Fruit fly (Drosophila melanogaster): ENCODE measurements around the gene Pdf.

The Pdf gene

dm6 chr3R:26436540-26436939 lies 19.4 kb downstream of the Pdf start (continued):
- TF ChIP-seq Usf (GFP tag; optimal IDR thresholded peaks at IDR 0.05) (no peak), az2 (GFP tag; optimal IDR thresholded peaks at IDR 0.05) (peak; percentile 46), cato (GFP tag; optimal IDR thresholded peaks at IDR 0.05; ENCODE audit: borderline replicate concordance) (no peak), CG3281 (GFP tag; optimal IDR thresholded peaks at IDR 0.05) (no peak), CG18619 (GFP tag; optimal IDR thresholded peaks at IDR 0.05) (no peak), bsh (GFP tag; optimal IDR thresholded peaks at IDR 0.05) (peak in 1 of 2 experiments; percentile 62), esg (GFP tag; conservative IDR thresholded peaks at IDR 0.05) (peak; percentile 33; the same call in 1 of the 2 replicates), eve (GFP tag; optimal IDR thresholded peaks at IDR 0.05) (peak in 1 of 2 experiments; percentile 78), CG6854 (GFP tag; optimal IDR thresholded peaks at IDR 0.05) (no peak), kay (GFP tag; optimal IDR thresholded peaks at IDR 0.05) (no peak), yki (optimal IDR thresholded peaks at IDR 0.05) (no peak), CG6254 (GFP tag; optimal IDR thresholded peaks at IDR 0.05) (no peak), lab (GFP tag; optimal IDR thresholded peaks at IDR 0.05) (peak; percentile 20), Dek (tag; optimal IDR thresholded peaks at IDR 0.05) (no peak), Scr (GFP tag; IDR thresholded peaks at IDR 0.05; ENCODE audit: partially characterized antibody) (no peak), sqz (GFP tag; optimal IDR thresholded peaks at IDR 0.05) (no peak), CG17361 (GFP tag; IDR thresholded peaks at IDR 0.05) (peak; percentile 44; the same call in 1 of the 3 replicates), inv (GFP tag; IDR thresholded peaks at IDR 0.05; ENCODE audit: partially characterized antibody) (no peak), CG32772 (GFP tag; IDR thresholded peaks at IDR 0.05) (0 out of 2 replicates have a peak, but pooled peaks have one; percentile 26), MTF-1 (GFP tag; optimal IDR thresholded peaks at IDR 0.05; ENCODE audit: borderline replicate concordance) (no peak), CG8944 (GFP tag; optimal IDR thresholded peaks at IDR 0.05) (peak; percentile 24), bab2 (GFP tag; optimal IDR thresholded peaks at IDR 0.05) (peak; percentile 48), CG1233 (GFP tag; optimal IDR thresholded peaks at IDR 0.05) (no peak), Trl (optimal IDR thresholded peaks at IDR 0.05) (no peak), Trl (GFP tag; optimal IDR thresholded peaks at IDR 0.05) (peak; percentile 40), ken (GFP tag; IDR thresholded peaks at IDR 0.05) (peak; percentile 44; the same call in 1 of the 3 replicates), Hmx (GFP tag; optimal IDR thresholded peaks at IDR 0.05) (no peak), CG4404 (GFP tag; IDR thresholded peaks at IDR 0.05) (0 out of 2 replicates have a peak, but pooled peaks have one; percentile 33), Sry-β (GFP tag; optimal IDR thresholded peaks at IDR 0.05) (no peak), zfh1 (GFP tag; IDR thresholded peaks at IDR 0.05) (0 out of 3 replicates have a peak, but pooled peaks have one; percentile 41), HmgD (GFP tag; optimal IDR thresholded peaks at IDR 0.05) (no peak), CG11696 (GFP tag; IDR thresholded peaks at IDR 0.05) (0 out of 2 replicates have a peak, but pooled peaks have one; percentile 32), Neu2 (GFP tag; optimal IDR thresholded peaks at IDR 0.05; ENCODE audit: borderline replicate concordance) (no peak), stwl (tag; optimal IDR thresholded peaks at IDR 0.05) (no peak), CG10147 (GFP tag; optimal IDR thresholded peaks at IDR 0.05) (no peak), Jarid2 (GFP tag; optimal IDR thresholded peaks at IDR 0.05) (no peak), fu2 (GFP tag; optimal IDR thresholded peaks at IDR 0.05) (no peak), CG12299 (tag; optimal IDR thresholded peaks at IDR 0.05) (no peak), lbe (GFP tag; optimal IDR thresholded peaks at IDR 0.05) (no peak), dpn (GFP tag; optimal IDR thresholded peaks at IDR 0.05) (peak; percentile 42 to 53), slbo (GFP tag; IDR thresholded peaks at IDR 0.05) (peak; percentile 40; the same call in 1 of the 2 replicates), CG2889 (GFP tag; IDR thresholded peaks at IDR 0.05) (0 out of 3 replicates have a peak, but pooled peaks have one; percentile 22), danr (GFP tag; IDR thresholded peaks at IDR 0.05) (0 out of 2 replicates have a peak, but pooled peaks have one; percentile 19), CG7271 (tag; optimal IDR thresholded peaks at IDR 0.05) (no peak), Hey (tag; optimal IDR thresholded peaks at IDR 0.05) (no peak), zen2 (GFP tag; IDR thresholded peaks at IDR 0.05; ENCODE audit: partially characterized antibody) (no peak), CG8281 (tag; optimal IDR thresholded peaks at IDR 0.05) (no peak), CG9609 (GFP tag; optimal IDR thresholded peaks at IDR 0.05) (peak; percentile 28), Hsf (GFP tag; optimal IDR thresholded peaks at IDR 0.05) (peak; percentile 61), E2f1 (GFP tag; IDR thresholded peaks at IDR 0.05) (0 out of 2 replicates have a peak, but pooled peaks have one; percentile 11)

Data from whole organism, embryonic.